Worm (Caenorhabditis elegans) whole organism, late embryonic: ENCODE results near the gene F25B3.4.

Experiments
- ceh-24 ChIP-seq: sonication (generic microtip); optimal IDR thresholded peaks from 2 replicates; lab custom pipeline; 2016; ENCODE audit warnings: mild to moderate bottlenecking, missing genetic modification characterization, missing compliant biosample characterization
- ceh-9 ChIP-seq: sonication (generic microtip); optimal IDR thresholded peaks from 2 replicates; lab custom pipeline; 2016; ENCODE audit warnings: mild to moderate bottlenecking, missing genetic modification characterization, inconsistent platforms, missing compliant biosample characterization
- madf-2 ChIP-seq: sonication (generic microtip); optimal IDR thresholded peaks from 2 replicates; lab custom pipeline; 2017; ENCODE audit warnings: missing genetic modification characterization, missing compliant biosample characterization

- TF ChIP-seq ceh-24 (tag; lab: Kevin White, UChicago) (no peak), madf-2 (tag; lab: Kevin White, UChicago) (no peak), ceh-9 (no peak)
These were observed 15.7 kb upstream of the F25B3.4 start for ce11 chrV:9584263-9584662.
